Worm (Caenorhabditis elegans) whole organism, L1 larva: ENCODE measurements around the gene npr-8.
A peak's percentile ranks its signal among the peaks of the same experiment; 100 is the strongest.

Source experiments
- C16A3.4 ChIP-seq: fragments of 150-350 bp; optimal IDR thresholded peaks from 2 replicates; lab custom pipeline; 2014; ENCODE audit warnings: missing biosample characterization, missing genetic modification characterization
- C34B4.2 ChIP-seq: sonication (generic microtip); optimal IDR thresholded peaks from 2 replicates; lab custom pipeline; 2017; ENCODE audit warnings: mild to moderate bottlenecking, missing genetic modification characterization, missing compliant biosample characterization
- aha-1 ChIP-seq: fragments of 150-350 bp; optimal IDR thresholded peaks from 2 replicates; lab custom pipeline; 2014; ENCODE audit warnings: missing biosample characterization, missing genetic modification characterization
- alr-1 ChIP-seq: fragments of 200-800 bp; sonication (Bioruptor generic); optimal IDR thresholded peaks from 2 replicates; lab custom pipeline; 2018; ENCODE audit warnings: borderline replicate concordance, mild to moderate bottlenecking, missing genetic modification characterization, missing compliant biosample characterization
- aly-2 ChIP-seq: fragments of 150-350 bp; optimal IDR thresholded peaks from 2 replicates; lab custom pipeline; 2014; ENCODE audit warnings: missing biosample characterization, missing genetic modification characterization
- ama-1 ChIP-seq: fragments of 150-350 bp; optimal IDR thresholded peaks from 2 replicates; lab custom pipeline; 2014
- blmp-1 ChIP-seq: fragments of 150-350 bp; optimal IDR thresholded peaks from 2 replicates; lab custom pipeline; 2014; ENCODE audit warnings: missing biosample characterization, missing genetic modification characterization
- ceh-88 ChIP-seq: fragments of 200-800 bp; sonication (Bioruptor generic); IDR thresholded peaks from 2 replicates; pipeline ENCODE4 v1.3.6; 2022; ENCODE audit warnings: missing genetic modification characterization, missing compliant biosample characterization
- ceh-90 ChIP-seq: sonication (generic microtip); optimal IDR thresholded peaks from 2 replicates; lab custom pipeline; 2016; ENCODE audit warnings: missing genetic modification characterization, missing compliant biosample characterization
- ces-1 ChIP-seq: fragments of 150-350 bp; optimal IDR thresholded peaks from 2 replicates; lab custom pipeline; 2014; ENCODE audit warnings: missing biosample characterization, missing genetic modification reagents, missing genetic modification characterization
- dpl-1 ChIP-seq, 3 experiments: fragments of 150-350 bp in 2 of 3; sonication (generic microtip) in 1 of 3; optimal IDR thresholded peaks; 2 replicates each; lab custom pipeline; 2014 to 2017; ENCODE audit warnings: missing biosample characterization in 3 of 3, missing genetic modification characterization in 3 of 3, missing genetic modification reagents in 3 of 3
- dsc-1 ChIP-seq: sonication (generic microtip); optimal IDR thresholded peaks from 2 replicates; lab custom pipeline; 2016; ENCODE audit warnings: mild to moderate bottlenecking, missing genetic modification characterization, missing compliant biosample characterization
- efl-1 ChIP-seq, 4 experiments: fragments of 150-350 bp; optimal IDR thresholded peaks in 3 of 4; peaks in 1 of 4; 1 replicate in 1 of 4; 2 replicates in 3 of 4; lab custom pipeline; 2014; ENCODE audit warnings: missing biosample characterization in 2 of 4, missing genetic modification characterization in 2 of 4, missing genetic modification reagents in 2 of 4
- egl-13 ChIP-seq: sonication (generic microtip); optimal IDR thresholded peaks from 2 replicates; lab custom pipeline; 2016; ENCODE audit warnings: missing genotype, missing genetic modification reagents, missing genetic modification characterization, missing compliant biosample characterization
- egl-27 ChIP-seq, 2 experiments: fragments of 150-350 bp in 1 of 2; sonication (generic microtip); optimal IDR thresholded peaks; 3 replicates each; lab custom pipeline; 2017 to 2018; ENCODE audit warnings: missing biosample characterization in 2 of 2, missing genetic modification characterization in 2 of 2, missing genetic modification reagents in 2 of 2
- elt-3 ChIP-seq, 6 experiments: fragments of 150-350 bp in 1 of 6; sonication (generic microtip); optimal IDR thresholded peaks; 2 replicates each; lab custom pipeline; 2017 to 2018; ENCODE audit warnings: missing biosample characterization in 6 of 6, missing genetic modification characterization in 6 of 6, inconsistent platforms in 1 of 6
- fkh-8 ChIP-seq: sonication (generic microtip); optimal IDR thresholded peaks from 2 replicates; lab custom pipeline; 2016; ENCODE audit warnings: mild to moderate bottlenecking, missing genetic modification characterization, missing compliant biosample characterization
- fos-1 ChIP-seq: fragments of 150-350 bp; optimal IDR thresholded peaks from 2 replicates; lab custom pipeline; 2014; ENCODE audit warnings: missing biosample characterization, missing genetic modification characterization
- irx-1 ChIP-seq: sonication (generic microtip); optimal IDR thresholded peaks from 2 replicates; lab custom pipeline; 2016; ENCODE audit warnings: missing genetic modification characterization, missing compliant biosample characterization
- isw-1 ChIP-seq: fragments of 200-800 bp; sonication (Bioruptor generic); IDR thresholded peaks from 2 replicates; pipeline ENCODE4 v1.3.6; 2022; ENCODE audit warnings: missing genetic modification characterization, missing compliant biosample characterization
- jun-1 ChIP-seq: fragments of 150-350 bp; optimal IDR thresholded peaks from 2 replicates; lab custom pipeline; 2014; ENCODE audit warnings: missing biosample characterization, missing genetic modification reagents, missing genetic modification characterization
- lin-14 ChIP-seq: fragments of 200-800 bp; sonication (Bioruptor generic); optimal IDR thresholded peaks from 2 replicates; lab custom pipeline; 2018; ENCODE audit warnings: mild to moderate bottlenecking, missing genetic modification characterization, moderate library complexity, missing compliant biosample characterization
- lin-35 ChIP-seq, 2 experiments: fragments of 150-350 bp; optimal IDR thresholded peaks; 2 replicates each; lab custom pipeline; 2014; ENCODE audit warnings: missing biosample characterization in 2 of 2, missing genetic modification characterization in 2 of 2, missing genetic modification reagents in 2 of 2
- lin-39 ChIP-seq: fragments of 150-350 bp; optimal IDR thresholded peaks from 2 replicates; lab custom pipeline; 2014; ENCODE audit warnings: missing biosample characterization, missing genetic modification reagents, missing genetic modification characterization
- mab-9 ChIP-seq: fragments of 200-800 bp; sonication (Bioruptor generic); IDR thresholded peaks from 2 replicates; pipeline ENCODE4 v1.3.6; 2022; ENCODE audit warnings: missing genetic modification reagents, missing genetic modification characterization, missing compliant biosample characterization
- mdl-1 ChIP-seq, 2 experiments: fragments of 150-350 bp; optimal IDR thresholded peaks; 2 replicates each; lab custom pipeline; 2014 to 2017; ENCODE audit warnings: missing biosample characterization in 2 of 2, missing genetic modification characterization in 2 of 2, inconsistent platforms in 1 of 2
- mef-2 ChIP-seq: fragments of 150-350 bp; optimal IDR thresholded peaks from 2 replicates; lab custom pipeline; 2014; ENCODE audit warnings: missing biosample characterization, missing genetic modification characterization
- mep-1 ChIP-seq: fragments of 150-350 bp; optimal IDR thresholded peaks from 2 replicates; lab custom pipeline; 2014; ENCODE audit warnings: missing biosample characterization, missing genetic modification characterization
- nhr-11 ChIP-seq: fragments of 150-350 bp; optimal IDR thresholded peaks from 2 replicates; lab custom pipeline; 2014; ENCODE audit warnings: missing biosample characterization, missing genetic modification characterization
- nhr-12 ChIP-seq: sonication (generic microtip); optimal IDR thresholded peaks from 2 replicates; lab custom pipeline; 2017; ENCODE audit warnings: missing biosample characterization, missing genetic modification characterization
- nhr-20 ChIP-seq: sonication (generic microtip); optimal IDR thresholded peaks from 2 replicates; lab custom pipeline; 2016; ENCODE audit warnings: mild to moderate bottlenecking, missing genetic modification characterization, missing compliant biosample characterization
- nhr-71 ChIP-seq: sonication (generic microtip); optimal IDR thresholded peaks from 2 replicates; lab custom pipeline; 2016; ENCODE audit warnings: mild to moderate bottlenecking, missing genetic modification characterization, moderate library complexity, missing compliant biosample characterization
- nhr-76 ChIP-seq: sonication (generic microtip); optimal IDR thresholded peaks from 2 replicates; lab custom pipeline; 2017; ENCODE audit warnings: missing biosample characterization, missing genetic modification characterization
- nhr-77 ChIP-seq: fragments of 150-350 bp; optimal IDR thresholded peaks from 2 replicates; lab custom pipeline; 2014; ENCODE audit warnings: missing biosample characterization, missing genetic modification characterization
- nhr-84 ChIP-seq: sonication (generic microtip); optimal IDR thresholded peaks from 2 replicates; lab custom pipeline; 2017; ENCODE audit warnings: missing biosample characterization, missing genetic modification characterization
- nhr-85 ChIP-seq: sonication (generic microtip); peaks from one replicate; lab custom pipeline; 2016; ENCODE audit warnings: missing genetic modification characterization, inconsistent platforms, missing compliant biosample characterization
- nhr-90 ChIP-seq: sonication (generic microtip); optimal IDR thresholded peaks from 2 replicates; lab custom pipeline; 2016; ENCODE audit warnings: mild to moderate bottlenecking, missing genetic modification characterization, missing compliant biosample characterization; ENCODE audit not compliant: poor library complexity
- pag-3 ChIP-seq: sonication (generic microtip); optimal IDR thresholded peaks from 2 replicates; lab custom pipeline; 2017; ENCODE audit warnings: missing genetic modification characterization, mild to moderate bottlenecking, missing compliant biosample characterization, antibody characterized with exemption, borderline replicate concordance; ENCODE audit not compliant: insufficient read depth
- pax-3 ChIP-seq: fragments of 200-800 bp; sonication (Bioruptor generic); optimal IDR thresholded peaks from 2 replicates; lab custom pipeline; 2018; ENCODE audit warnings: mild to moderate bottlenecking, missing genetic modification characterization, moderate library complexity, missing compliant biosample characterization
- pqm-1 ChIP-seq: sonication (generic microtip); optimal IDR thresholded peaks from 3 replicates; lab custom pipeline; 2017; ENCODE audit warnings: missing biosample characterization, missing genetic modification characterization
- skn-1 ChIP-seq: fragments of 150-350 bp; optimal IDR thresholded peaks from 2 replicates; lab custom pipeline; 2014; ENCODE audit warnings: missing biosample characterization, missing genetic modification characterization
- snpc-4 ChIP-seq: fragments of 150-350 bp; optimal IDR thresholded peaks from 2 replicates; lab custom pipeline; 2014; ENCODE audit warnings: missing biosample characterization, missing genetic modification characterization
- snu-23 ChIP-seq: sonication (generic microtip); optimal IDR thresholded peaks from 2 replicates; lab custom pipeline; 2016; ENCODE audit warnings: missing genetic modification characterization, missing compliant biosample characterization
- sox-4 ChIP-seq: sonication (generic microtip); optimal IDR thresholded peaks from 2 replicates; lab custom pipeline; 2016; ENCODE audit warnings: missing genetic modification characterization, missing compliant biosample characterization
- sptf-1 ChIP-seq: fragments of 150-350 bp; optimal IDR thresholded peaks from 2 replicates; lab custom pipeline; 2014; ENCODE audit warnings: missing biosample characterization, missing genetic modification characterization
- swsn-7 ChIP-seq: sonication (generic microtip); optimal IDR thresholded peaks from 2 replicates; lab custom pipeline; 2016; ENCODE audit warnings: missing genetic modification characterization, missing compliant biosample characterization
- unc-30 ChIP-seq: sonication (generic microtip); optimal IDR thresholded peaks from 2 replicates; lab custom pipeline; 2017; ENCODE audit warnings: missing biosample characterization, missing genetic modification characterization
- unc-62 ChIP-seq: fragments of 150-350 bp; optimal IDR thresholded peaks from 2 replicates; lab custom pipeline; 2014; ENCODE audit warnings: missing biosample characterization, missing genetic modification reagents, missing genetic modification characterization
- unc-86 ChIP-seq: sonication (generic microtip); optimal IDR thresholded peaks from 2 replicates; lab custom pipeline; 2016; ENCODE audit warnings: missing genetic modification characterization, missing compliant biosample characterization
- unc-98 ChIP-seq: fragments of 200-800 bp; sonication (Bioruptor generic); IDR thresholded peaks from 2 replicates; pipeline ENCODE4 v1.3.6; 2022; ENCODE audit warnings: missing genetic modification characterization, missing compliant biosample characterization
- vab-15 ChIP-seq: sonication (generic microtip); optimal IDR thresholded peaks from 2 replicates; lab custom pipeline; 2017; ENCODE audit warnings: missing genotype, mild to moderate bottlenecking, missing genetic modification characterization, missing compliant biosample characterization
- zag-1 ChIP-seq: fragments of 150-350 bp; optimal IDR thresholded peaks from 2 replicates; lab custom pipeline; 2014; ENCODE audit warnings: missing biosample characterization, missing genetic modification characterization
- ztf-11 ChIP-seq, 2 experiments: sonication (generic microtip); optimal IDR thresholded peaks; 2 replicates each; lab custom pipeline; 2016 to 2017; ENCODE audit warnings: missing genetic modification characterization in 2 of 2, missing biosample characterization in 1 of 2, missing compliant biosample characterization in 1 of 2

The npr-8 gene

ce11 chrX:7340915-7341559 lies 36.1 kb upstream of the npr-8 start, which contains the start of gene C07D8.6:
C07D8.6 (plus strand) TSS chrX:7341509.
- no peak for TF ChIP-seq ztf-11 (tag; optimal IDR thresholded peaks at IDR 0.05; lab: Kevin White, UChicago)
- peak; percentile 79 for TF ChIP-seq skn-1
- peak; percentile 65 for TF ChIP-seq nhr-85 (tag; lab: Kevin White, UChicago)
- no peak for TF ChIP-seq swsn-7
- TF ChIP-seq elt-3 (tag; optimal IDR thresholded peaks at IDR 0.05; lab: Kevin White, UChicago) = peak in 2 of 6 experiments; percentile 3 to 24
- TF ChIP-seq vab-15 (tag; lab: Kevin White, UChicago) = no peak
- TF ChIP-seq fkh-8 (tag; lab: Kevin White, UChicago) = no peak
- peak; percentile 49 for TF ChIP-seq nhr-71 (tag; lab: Kevin White, UChicago)
- no peak for TF ChIP-seq pax-3 (tag; lab: Kevin White, UChicago)
- no peak for TF ChIP-seq pqm-1 (tag; lab: Kevin White, UChicago)
- no peak for TF ChIP-seq unc-30 (tag; lab: Kevin White, UChicago)
- no peak for TF ChIP-seq isw-1 (GFP tag; lab: Robert Waterston, UW)
- TF ChIP-seq nhr-77 = peak; percentile 12
- TF ChIP-seq unc-62 (GFP tag; lab: Kevin White, UChicago) = no peak
- peak in 1 of 2 experiments; percentile 40 for TF ChIP-seq lin-35 (GFP tag; optimal IDR thresholded peaks at IDR 0.05; lab: Kevin White, UChicago)
- TF ChIP-seq nhr-84 (tag; lab: Kevin White, UChicago) = no peak
- no peak for TF ChIP-seq sox-4 (tag; lab: Kevin White, UChicago)
- no peak for TF ChIP-seq nhr-76 (tag; lab: Kevin White, UChicago)
- TF ChIP-seq lin-14 = peak; percentile 56
- TF ChIP-seq C34B4.2 (tag; lab: Kevin White, UChicago) = no peak
- TF ChIP-seq fos-1 (tag; lab: Kevin White, UChicago) = no peak
- no peak for TF ChIP-seq nhr-12 (tag; lab: Kevin White, UChicago)
- no peak for TF ChIP-seq zag-1 (tag; lab: Kevin White, UChicago)
- TF ChIP-seq C16A3.4 (tag; lab: Kevin White, UChicago) = no peak
- TF ChIP-seq aha-1 (tag; lab: Kevin White, UChicago) = no peak
- no peak for TF ChIP-seq ces-1
- TF ChIP-seq mep-1 (tag; lab: Kevin White, UChicago) = no peak
- no peak for TF ChIP-seq dsc-1 (tag; lab: Kevin White, UChicago)
- peak; percentile 8 for TF ChIP-seq snu-23 (GFP tag; lab: Kevin White, UChicago)
- TF ChIP-seq mab-9 (GFP tag; lab: Robert Waterston, UW) = no peak
- TF ChIP-seq nhr-11 (tag; lab: Kevin White, UChicago) = no peak
- TF ChIP-seq blmp-1 (tag; lab: Kevin White, UChicago) = peak; percentile 35
- TF ChIP-seq unc-98 = no peak
- TF ChIP-seq irx-1 (tag; lab: Kevin White, UChicago) = no peak
- TF ChIP-seq pag-3 = no peak
- TF ChIP-seq nhr-90 (tag; lab: Kevin White, UChicago) = peak; percentile 45
- no peak for TF ChIP-seq egl-13 (tag; lab: Kevin White, UChicago)
- TF ChIP-seq jun-1 (tag; lab: Kevin White, UChicago) = no peak
- TF ChIP-seq mdl-1 (tag; optimal IDR thresholded peaks at IDR 0.05; lab: Kevin White, UChicago) = no peak
- no peak for TF ChIP-seq sptf-1
- no peak for TF ChIP-seq lin-39 (tag; lab: Kevin White, UChicago)
- TF ChIP-seq aly-2 (tag; lab: Kevin White, UChicago) = no peak
- TF ChIP-seq efl-1 (optimal IDR thresholded peaks at IDR 0.05; lab: Kevin White, UChicago) = no peak
- peak in 1 of 2 experiments; percentile 45 for TF ChIP-seq efl-1 (GFP tag; optimal IDR thresholded peaks at IDR 0.05 in 1 of 2; lab: Kevin White, UChicago)
- no peak for TF ChIP-seq snpc-4 (tag; lab: Kevin White, UChicago)
- no peak for TF ChIP-seq ama-1 (lab: Kevin White, UChicago)
- TF ChIP-seq alr-1 (tag; lab: Kevin White, UChicago) = no peak
- peak; percentile 48 for TF ChIP-seq nhr-20 (tag; lab: Kevin White, UChicago)
- no peak for TF ChIP-seq dpl-1 (GFP tag; optimal IDR thresholded peaks at IDR 0.05; lab: Kevin White, UChicago)
- no peak for TF ChIP-seq mef-2 (tag; lab: Kevin White, UChicago)
- no peak for TF ChIP-seq egl-27 (tag; optimal IDR thresholded peaks at IDR 0.05; lab: Kevin White, UChicago)
- TF ChIP-seq ceh-90 (tag; lab: Kevin White, UChicago) = no peak
- TF ChIP-seq ceh-88 = no peak
- TF ChIP-seq unc-86 (tag; lab: Kevin White, UChicago) = no peak
